Fruit fly (Drosophila melanogaster) whole organism, embryonic: Measurements from ENCODE around the gene Sf3b3.

Experiments used
- Aef1 ChIP-seq: fragments of 200-800 bp; sonication (Bioruptor generic); IDR thresholded peaks from 3 replicates; pipeline ENCODE4 v1.3.6; 2022; ENCODE audit warnings: missing biosample characterization, missing genetic modification characterization
- Antp ChIP-seq: fragments of 200-800 bp; sonication (Bioruptor generic); optimal IDR thresholded peaks from 3 replicates; lab custom pipeline; 2016; ENCODE audit warnings: missing biosample characterization, missing genetic modification characterization
- Atf6 ChIP-seq: fragments of 200-800 bp; sonication (Bioruptor generic); IDR thresholded peaks from 2 replicates; pipeline ENCODE4 v1.3.6; 2022; ENCODE audit warnings: missing biosample characterization, missing genetic modification characterization
- B-H1 ChIP-seq: fragments of 200-800 bp; sonication (Bioruptor generic); IDR thresholded peaks from 3 replicates; pipeline ENCODE4 v1.3.6; 2022; ENCODE audit warnings: missing biosample characterization, missing genetic modification characterization
- CG10565 ChIP-seq: fragments of 200-800 bp; sonication (Bioruptor generic); optimal IDR thresholded peaks from 3 replicates; lab custom pipeline; 2016; ENCODE audit warnings: missing biosample characterization, mild to moderate bottlenecking, missing genetic modification characterization
- CG11695 ChIP-seq: fragments of 200-800 bp; sonication (Bioruptor generic); IDR thresholded peaks from 3 replicates; pipeline ENCODE4 v1.3.6; 2022; ENCODE audit warnings: missing biosample characterization, missing genetic modification characterization
- CG14050 ChIP-seq: fragments of 200-800 bp; sonication (Bioruptor generic); IDR thresholded peaks from 3 replicates; pipeline ENCODE4 v1.3.6; 2022; ENCODE audit warnings: missing biosample characterization, missing genetic modification characterization
- CG14860 ChIP-seq: fragments of 200-800 bp; sonication (Bioruptor generic); IDR thresholded peaks from 3 replicates; pipeline ENCODE4 v1.3.6; 2022; ENCODE audit warnings: missing biosample characterization, missing genetic modification characterization; ENCODE audit not compliant: partially characterized antibody
- CG1647 ChIP-seq: fragments of 200-800 bp; sonication (Bioruptor generic); optimal IDR thresholded peaks from 3 replicates; lab custom pipeline; 2016; ENCODE audit warnings: missing biosample characterization, missing genetic modification characterization
- CG18262 ChIP-seq: fragments of 200-800 bp; optimal IDR thresholded peaks from 3 replicates; lab custom pipeline; 2019; ENCODE audit warnings: missing biosample characterization, mild to moderate bottlenecking, missing genetic modification characterization, moderate library complexity
- CG18619 ChIP-seq: fragments of 200-800 bp; sonication (Bioruptor generic); optimal IDR thresholded peaks from 3 replicates; lab custom pipeline; 2017; ENCODE audit warnings: missing biosample characterization, mild to moderate bottlenecking, missing genetic modification characterization
- CG30431 ChIP-seq: fragments of 200-800 bp; sonication (Bioruptor generic); optimal IDR thresholded peaks from 2 replicates; lab custom pipeline; 2017; ENCODE audit warnings: missing biosample characterization, missing genetic modification characterization
- CG31388 ChIP-seq: fragments of 200-800 bp; sonication (Bioruptor generic); optimal IDR thresholded peaks from 2 replicates; lab custom pipeline; 2016; ENCODE audit warnings: missing biosample characterization, missing genetic modification characterization
- CG3407 ChIP-seq: fragments of 200-800 bp; sonication (Bioruptor generic); optimal IDR thresholded peaks from 2 replicates; lab custom pipeline; 2018; ENCODE audit warnings: missing biosample characterization, mild to moderate bottlenecking, missing genetic modification characterization
- CG3726 ChIP-seq: fragments of 200-800 bp; sonication (Bioruptor generic); IDR thresholded peaks from 3 replicates; pipeline ENCODE4, ENCODE4 v1.3.6; 2022; ENCODE audit warnings: missing biosample characterization, missing genetic modification characterization
- CG3838 ChIP-seq: fragments of 200-800 bp; sonication (Bioruptor generic); optimal IDR thresholded peaks from 3 replicates; lab custom pipeline; 2016; ENCODE audit warnings: missing biosample characterization, missing genetic modification characterization
- CG3995 ChIP-seq: fragments of 200-800 bp; sonication (Bioruptor generic); optimal IDR thresholded peaks from 3 replicates; lab custom pipeline; 2016; ENCODE audit warnings: missing biosample characterization, missing genetic modification characterization
- CG42726 ChIP-seq: fragments of 200-800 bp; sonication (Bioruptor generic); IDR thresholded peaks from 2 replicates; pipeline ENCODE4 v1.3.6; 2022; ENCODE audit warnings: missing biosample characterization, missing genetic modification characterization; ENCODE audit not compliant: partially characterized antibody
- CG4707 ChIP-seq: fragments of 200-800 bp; sonication (Bioruptor generic); optimal IDR thresholded peaks from 2 replicates; lab custom pipeline; 2018; ENCODE audit warnings: missing biosample characterization, mild to moderate bottlenecking, missing genetic modification characterization, moderate library complexity
- CG5180 ChIP-seq: fragments of 200-800 bp; sonication (Bioruptor generic); optimal IDR thresholded peaks from 3 replicates; lab custom pipeline; 2017; ENCODE audit warnings: missing biosample characterization, missing genetic modification characterization, mild to moderate bottlenecking, moderate library complexity, missing genetic modification reagents
- CG6272 ChIP-seq: fragments of 200-800 bp; sonication (Bioruptor generic); IDR thresholded peaks from 2 replicates; pipeline ENCODE4 v1.3.6; 2022; ENCODE audit warnings: missing biosample characterization, missing genetic modification characterization
- CG7745 ChIP-seq: fragments of 200-800 bp; sonication (Bioruptor generic); optimal IDR thresholded peaks from 2 replicates; lab custom pipeline; 2018; ENCODE audit warnings: missing biosample characterization, mild to moderate bottlenecking, missing genetic modification characterization, moderate library complexity
- CG8359 ChIP-seq: fragments of 200-800 bp; sonication (Bioruptor generic); optimal IDR thresholded peaks from 2 replicates; lab custom pipeline; 2017; ENCODE audit warnings: missing biosample characterization, mild to moderate bottlenecking, missing genetic modification characterization, borderline replicate concordance
- CG8478 ChIP-seq: fragments of >200 bp; optimal IDR thresholded peaks from 2 replicates; lab custom pipeline; 2018
- E2f2 ChIP-seq: fragments of 200-800 bp; sonication (Bioruptor generic); IDR thresholded peaks from 2 replicates; pipeline ENCODE4 v1.3.6; 2022; ENCODE audit warnings: missing biosample characterization, missing genetic modification characterization
- Ets65A ChIP-seq: fragments of 200-800 bp; sonication (Bioruptor generic); peaks from one replicate; lab custom pipeline; 2016; ENCODE audit warnings: missing biosample characterization, missing genetic modification characterization
- Fer1 ChIP-seq: fragments of 200-800 bp; sonication (Bioruptor generic); optimal IDR thresholded peaks from 2 replicates; lab custom pipeline; 2017; ENCODE audit warnings: missing biosample characterization, mild to moderate bottlenecking, missing genetic modification characterization
- Hey ChIP-seq: fragments of 200-800 bp; sonication (Bioruptor generic); optimal IDR thresholded peaks from 3 replicates; lab custom pipeline; 2018; ENCODE audit warnings: missing biosample characterization, mild to moderate bottlenecking, missing genetic modification characterization
- Lim3 ChIP-seq: fragments of 200-800 bp; sonication (Bioruptor generic); IDR thresholded peaks from 2 replicates; pipeline ENCODE4 v1.3.6; 2022; ENCODE audit warnings: missing biosample characterization, missing genetic modification characterization
- Lpt ChIP-seq: fragments of >200 bp; optimal IDR thresholded peaks from 2 replicates; lab custom pipeline; 2018; ENCODE audit warnings: missing biosample characterization, missing genetic modification characterization
- NC2α ChIP-seq: fragments of 200-800 bp; sonication (Bioruptor generic); optimal IDR thresholded peaks from 2 replicates; lab custom pipeline; 2016; ENCODE audit warnings: missing biosample characterization, missing genetic modification characterization
- Sry-β ChIP-seq: fragments of 200-800 bp; sonication (Bioruptor generic); optimal IDR thresholded peaks from 2 replicates; lab custom pipeline; 2018; ENCODE audit warnings: missing biosample characterization, mild to moderate bottlenecking, missing genetic modification characterization, moderate library complexity
- Trl ChIP-seq, 3 experiments: fragments of >200 bp in 2 of 3; fragments of 200-800 bp in 1 of 3; sonication (Bioruptor generic) in 1 of 3; optimal IDR thresholded peaks; 2 replicates in 1 of 3; 3 replicates in 2 of 3; lab custom pipeline; 2016 to 2017; ENCODE audit warnings: missing biosample characterization in 1 of 3, missing genetic modification characterization in 1 of 3
- ac ChIP-seq: fragments of 200-800 bp; sonication (Bioruptor generic); optimal IDR thresholded peaks from 3 replicates; lab custom pipeline; 2017; ENCODE audit warnings: missing biosample characterization, mild to moderate bottlenecking, missing genetic modification characterization
- ap ChIP-seq: fragments of 200-800 bp; sonication (Bioruptor generic); IDR thresholded peaks from 2 replicates; pipeline ENCODE4 v1.3.6; 2022; ENCODE audit warnings: missing biosample characterization, missing genetic modification characterization
- ara ChIP-seq: fragments of 200-800 bp; sonication (Bioruptor generic); IDR thresholded peaks from 2 replicates; pipeline ENCODE4 v1.3.6; 2022; ENCODE audit warnings: missing biosample characterization, missing genetic modification characterization
- bowl ChIP-seq: fragments of 200-800 bp; sonication (Bioruptor generic); IDR thresholded peaks from 2 replicates; pipeline ENCODE4 v1.3.6; 2022; ENCODE audit warnings: missing biosample characterization, missing genetic modification characterization
- corto ChIP-seq: fragments of 200-800 bp; sonication (Bioruptor generic); optimal IDR thresholded peaks from 2 replicates; lab custom pipeline; 2016; ENCODE audit warnings: missing biosample characterization, mild to moderate bottlenecking, missing genetic modification characterization, moderate library complexity
- da ChIP-seq: fragments of 200-800 bp; sonication (Bioruptor generic); optimal IDR thresholded peaks from 2 replicates; lab custom pipeline; 2016; ENCODE audit warnings: missing biosample characterization, missing genetic modification characterization
- en ChIP-seq: fragments of 200-800 bp; sonication (Bioruptor generic); optimal IDR thresholded peaks from 2 replicates; lab custom pipeline; 2016; ENCODE audit warnings: missing biosample characterization, missing genetic modification characterization
- exex ChIP-seq: fragments of 200-800 bp; sonication (Bioruptor generic); optimal IDR thresholded peaks from 4 replicates; lab custom pipeline; 2018; ENCODE audit warnings: missing biosample characterization, mild to moderate bottlenecking, missing genetic modification characterization, moderate library complexity
- gcm ChIP-seq: fragments of 200-800 bp; sonication (Bioruptor generic); optimal IDR thresholded peaks from 2 replicates; lab custom pipeline; 2019; ENCODE audit warnings: missing biosample characterization, mild to moderate bottlenecking, missing genetic modification characterization, moderate library complexity
- hkb ChIP-seq, 2 experiments: fragments of 200-800 bp in 1 of 2; fragments of >200 bp in 1 of 2; sonication (Bioruptor generic) in 1 of 2; IDR thresholded peaks in 1 of 2; optimal IDR thresholded peaks in 1 of 2; 2 replicates each; pipeline versions ENCODE4 v1.3.6 to Lab custom; 2017 to 2022; ENCODE audit warnings: missing biosample characterization in 1 of 2, missing genetic modification characterization in 1 of 2
- lbe ChIP-seq: fragments of 200-800 bp; sonication (Bioruptor generic); optimal IDR thresholded peaks from 2 replicates; lab custom pipeline; 2016; ENCODE audit warnings: missing biosample characterization, mild to moderate bottlenecking, missing genetic modification characterization
- lmd ChIP-seq: fragments of 200-800 bp; sonication (Bioruptor generic); IDR thresholded peaks from 2 replicates; pipeline ENCODE4 v1.3.6; 2022; ENCODE audit warnings: missing biosample characterization, missing genetic modification characterization
- onecut ChIP-seq: fragments of 200-800 bp; sonication (Bioruptor generic); IDR thresholded peaks from 2 replicates; pipeline ENCODE4 v1.3.6; 2022; ENCODE audit warnings: missing biosample characterization, missing genetic modification characterization
- org-1 ChIP-seq: fragments of 200-800 bp; sonication (Bioruptor generic); optimal IDR thresholded peaks from 2 replicates; lab custom pipeline; 2017; ENCODE audit warnings: missing biosample characterization, missing genetic modification characterization
- sisA ChIP-seq: fragments of 200-800 bp; sonication (Bioruptor generic); IDR thresholded peaks from 2 replicates; pipeline ENCODE4 v1.3.6; 2022; ENCODE audit warnings: missing biosample characterization, missing genetic modification characterization
- slbo ChIP-seq: fragments of 200-800 bp; sonication (Bioruptor generic); IDR thresholded peaks from 2 replicates; pipeline ENCODE4 v1.3.6; 2022; ENCODE audit warnings: missing biosample characterization, missing genetic modification characterization
- ttk ChIP-seq: fragments of 200-800 bp; sonication (Bioruptor generic); IDR thresholded peaks from 2 replicates; pipeline ENCODE4 v2.1.2; 2022; ENCODE audit warnings: missing biosample characterization, missing genetic modification characterization
- z ChIP-seq: fragments of 200-800 bp; sonication (Bioruptor generic); IDR thresholded peaks from 3 replicates; pipeline ENCODE4 v1.3.6; 2022; ENCODE audit warnings: missing biosample characterization, missing genetic modification characterization

Gene Sf3b3

dm6 chr3L:819297-819886, 13.8 kb downstream of the Sf3b3 start (continued):
- peak; percentile 48 for TF ChIP-seq CG3995
- peak; percentile 89 for TF ChIP-seq bowl (GFP tag; lab: Robert Waterston, UW)
- TF ChIP-seq CG3726 (GFP tag; lab: Robert Waterston, UW) = peak; percentile 87
- peak; percentile 47 for TF ChIP-seq CG31388 (GFP tag; lab: Kevin White, UChicago)
- peak; percentile 87 for TF ChIP-seq onecut
- no peak for TF ChIP-seq Trl (optimal IDR thresholded peaks at IDR 0.05; lab: Kevin White, UChicago)
- TF ChIP-seq Trl (GFP tag; optimal IDR thresholded peaks at IDR 0.05; lab: Kevin White, UChicago) = peak; percentile 87
- peak; percentile 86 for TF ChIP-seq CG6272 (GFP tag; lab: Robert Waterston, UW)
- no peak for TF ChIP-seq Lpt (GFP tag; lab: Kevin White, UChicago)
- TF ChIP-seq lbe (GFP tag; lab: Kevin White, UChicago) = no peak
- peak; percentile 89 for TF ChIP-seq Fer1 (GFP tag; lab: Kevin White, UChicago)
- peak; percentile 69 for TF ChIP-seq da
- peak; percentile 88 for TF ChIP-seq CG11695 (GFP tag; lab: Robert Waterston, UW)
- TF ChIP-seq lmd (GFP tag; lab: Robert Waterston, UW) = peak; percentile 94
- TF ChIP-seq CG8359 (GFP tag; lab: Kevin White, UChicago) = peak; percentile 57
- TF ChIP-seq E2f2 (GFP tag; lab: Robert Waterston, UW) = peak; percentile 73
- peak; percentile 80 for TF ChIP-seq CG18619 (GFP tag; lab: Kevin White, UChicago)
- TF ChIP-seq Ets65A (GFP tag; lab: Kevin White, UChicago) = peak; percentile 97
- TF ChIP-seq Lim3 (GFP tag; lab: Robert Waterston, UW) = peak; percentile 86
- no peak for TF ChIP-seq CG10565
- peak; percentile 71 for TF ChIP-seq CG3407 (GFP tag; lab: Kevin White, UChicago)
- TF ChIP-seq en = peak; percentile 85
- TF ChIP-seq ara (GFP tag; lab: Robert Waterston, UW) = peak; percentile 91
- TF ChIP-seq org-1 = peak; percentile 86
- TF ChIP-seq corto (GFP tag; lab: Kevin White, UChicago) = no peak
- TF ChIP-seq CG7745 (tag; lab: Kevin White, UChicago) = no peak
- peak; percentile 93 for TF ChIP-seq CG14050 (GFP tag; lab: Robert Waterston, UW)
- TF ChIP-seq CG14860 (GFP tag; lab: Robert Waterston, UW) = no peak
- TF ChIP-seq ac (GFP tag; lab: Kevin White, UChicago) = no peak
- peak; percentile 95 for TF ChIP-seq slbo (GFP tag; lab: Robert Waterston, UW)
- TF ChIP-seq Sry-β (GFP tag; lab: Kevin White, UChicago) = peak; percentile 14
- TF ChIP-seq CG5180 (GFP tag; lab: Kevin White, UChicago) = peak; percentile 83
- TF ChIP-seq gcm (GFP tag; lab: Kevin White, UChicago) = peak; percentile 68
- peak; percentile 95 for TF ChIP-seq ttk (GFP tag; lab: Robert Waterston, UW)
- TF ChIP-seq CG3838 (GFP tag; lab: Kevin White, UChicago) = peak; percentile 66
- no peak for TF ChIP-seq CG42726
- TF ChIP-seq CG8478 (lab: Kevin White, UChicago) = no peak
- TF ChIP-seq CG1647 (GFP tag; lab: Kevin White, UChicago) = peak; percentile 83
- TF ChIP-seq CG30431 (GFP tag; lab: Kevin White, UChicago) = peak; percentile 76
- peak; percentile 92 for TF ChIP-seq ap (GFP tag; lab: Robert Waterston, UW)
- peak; percentile 49 for TF ChIP-seq Hey
- peak; percentile 79 for TF ChIP-seq CG18262 (tag; lab: Kevin White, UChicago)
- peak; percentile 78 for TF ChIP-seq CG4707 (GFP tag; lab: Kevin White, UChicago)
- TF ChIP-seq Antp = peak; percentile 93
- TF ChIP-seq B-H1 (GFP tag; lab: Robert Waterston, UW) = peak; percentile 92
- TF ChIP-seq NC2α (GFP tag; lab: Kevin White, UChicago) = peak; percentile 62
- TF ChIP-seq exex = peak; percentile 28
- TF ChIP-seq hkb (optimal IDR thresholded peaks at IDR 0.05; lab: Kevin White, UChicago) = no peak
- peak; percentile 95 for TF ChIP-seq hkb (GFP tag; IDR thresholded peaks at IDR 0.05; lab: Robert Waterston, UW)
- peak; percentile 69; the same call in 2 of the 3 replicates for TF ChIP-seq z (GFP tag; lab: Robert Waterston, UW)
- peak; percentile 93 for TF ChIP-seq Atf6 (GFP tag; lab: Robert Waterston, UW)
- TF ChIP-seq Aef1 (GFP tag; lab: Robert Waterston, UW) = peak; percentile 92
- peak; percentile 94 for TF ChIP-seq sisA (GFP tag; lab: Robert Waterston, UW)
